Worm (Caenorhabditis elegans): ENCODE data around the gene Y43B11AL.1.

ce11 chrIV:7097450-7097849 lies 32.3 kb downstream of the Y43B11AL.1 start:
- TF ChIP-seq flt-1 (GFP tag; IDR thresholded peaks at IDR 0.05) = no peak
- no peak for TF ChIP-seq klf-2 (GFP tag; conservative IDR thresholded peaks at IDR 0.05)
- TF ChIP-seq ztf-29 (GFP tag; IDR thresholded peaks at IDR 0.05) = no peak
- no peak for TF ChIP-seq T22C8.4 (GFP tag; IDR thresholded peaks at IDR 0.05)
- TF ChIP-seq cog-1 (tag; optimal IDR thresholded peaks at IDR 0.05) = no peak
- no peak for TF ChIP-seq tab-1 (GFP tag; IDR thresholded peaks at IDR 0.05)
- TF ChIP-seq med-1 (GFP tag; optimal IDR thresholded peaks at IDR 0.05; ENCODE audit: insufficient read depth) = no peak
- no peak for TF ChIP-seq ref-1 (GFP tag; conservative IDR thresholded peaks at IDR 0.05)
